Fruit fly (Drosophila melanogaster) whole organism, pupa: ENCODE results near the gene Dis3l2.

Experiments
- CG17806 ChIP-seq: fragments of 200-800 bp; sonication (Bioruptor generic); optimal IDR thresholded peaks from 2 replicates; lab custom pipeline; 2018; ENCODE audit warnings: missing biosample characterization, mild to moderate bottlenecking, missing genetic modification characterization, moderate library complexity
- CG32121 ChIP-seq: fragments of 200-800 bp; sonication (Bioruptor generic); IDR thresholded peaks from 2 replicates; pipeline ENCODE4 v1.3.6; 2022; ENCODE audit warnings: missing biosample characterization, missing genetic modification characterization
- EcR ChIP-seq: fragments of 200-800 bp; sonication (Bioruptor generic); optimal IDR thresholded peaks from 3 replicates; lab custom pipeline; 2019; ENCODE audit warnings: missing biosample characterization, missing genetic modification characterization, mild to moderate bottlenecking, moderate library complexity, missing genetic modification reagents
- fd96Ca ChIP-seq: fragments of 200-800 bp; sonication (Bioruptor generic); IDR thresholded peaks from 3 replicates; pipeline ENCODE4 v1.3.6; 2022; ENCODE audit warnings: missing biosample characterization, missing genetic modification characterization

DNA sequence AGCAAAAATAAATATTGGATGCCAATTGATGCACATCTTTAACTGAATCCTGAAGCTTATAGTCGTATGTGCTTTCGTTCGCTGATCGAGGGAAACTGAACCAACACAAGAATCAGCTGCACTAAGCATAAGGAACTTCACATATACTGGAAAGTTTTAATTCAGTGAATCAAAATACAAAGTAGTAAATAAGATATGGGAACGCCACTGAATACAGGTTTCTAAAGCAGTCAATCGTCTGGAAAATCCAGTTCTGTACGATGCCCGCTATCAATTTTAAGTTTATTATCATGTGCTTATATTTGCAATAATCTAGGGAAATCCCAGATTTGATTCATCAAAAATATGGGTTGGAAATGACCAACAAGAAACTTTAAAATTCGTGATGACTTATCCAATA is 19.8 kb downstream of the Dis3l2 start, which contains the start of gene CG34454:
- TF ChIP-seq CG32121 (GFP tag; lab: Robert Waterston, UW) (no peak), fd96Ca (GFP tag; lab: Robert Waterston, UW) (no peak), CG17806 (no peak), EcR (GFP tag; lab: Kevin White, UChicago) (no peak)
